Worm (Caenorhabditis elegans) whole organism, young adult: ENCODE measurements around the gene clec-70.

Experiments
- B0019.2 ChIP-seq: fragments of 200-800 bp; sonication (Bioruptor generic); conservative IDR thresholded peaks from 2 replicates; pipeline ENCODE4 v1.3.6; 2022; ENCODE audit warnings: missing genetic modification reagents, missing genetic modification characterization, missing compliant biosample characterization
- B0035.1 ChIP-seq: sonication (generic microtip); optimal IDR thresholded peaks from 2 replicates; lab custom pipeline; 2016; ENCODE audit warnings: missing genetic modification characterization, mild to moderate bottlenecking, missing compliant biosample characterization, missing genotype, missing genetic modification reagents
- B0261.1 ChIP-seq: sonication (generic microtip); optimal IDR thresholded peaks from 2 replicates; lab custom pipeline; 2016; ENCODE audit warnings: mild to moderate bottlenecking, missing genetic modification characterization, moderate library complexity, missing compliant biosample characterization
- B0336.3 ChIP-seq: fragments of 200-800 bp; sonication (Bioruptor generic); IDR thresholded peaks from 2 replicates; pipeline ENCODE4 v1.3.6; 2022; ENCODE audit warnings: missing genetic modification characterization, missing compliant biosample characterization
- F33H1.4 ChIP-seq: fragments of 200-800 bp; sonication (Bioruptor generic); IDR thresholded peaks from 2 replicates; pipeline ENCODE4 v1.3.6; 2022; ENCODE audit warnings: missing genetic modification reagents, missing genetic modification characterization, missing compliant biosample characterization
- K11D2.4 ChIP-seq: fragments of 200-800 bp; sonication (Bioruptor generic); IDR thresholded peaks from 2 replicates; pipeline ENCODE4 v1.3.6; 2022; ENCODE audit warnings: missing genetic modification reagents, missing genetic modification characterization, missing compliant biosample characterization
- T07F8.4 ChIP-seq: sonication (generic microtip); optimal IDR thresholded peaks from 2 replicates; lab custom pipeline; 2016; ENCODE audit warnings: mild to moderate bottlenecking, missing genetic modification characterization, moderate library complexity, missing compliant biosample characterization
- T26A5.8 ChIP-seq: sonication (generic microtip); optimal IDR thresholded peaks from 2 replicates; lab custom pipeline; 2016; ENCODE audit warnings: missing genetic modification characterization, missing compliant biosample characterization
- akir-1 ChIP-seq: fragments of 200-800 bp; sonication (Bioruptor generic); optimal IDR thresholded peaks from 2 replicates; lab custom pipeline; 2018; ENCODE audit warnings: mild to moderate bottlenecking, missing genetic modification characterization, moderate library complexity, missing compliant biosample characterization
- bed-2 ChIP-seq: fragments of 200-800 bp; sonication (Bioruptor generic); IDR thresholded peaks from 2 replicates; pipeline ENCODE4 v1.3.6; 2022; ENCODE audit warnings: missing genetic modification reagents, missing genetic modification characterization, missing compliant biosample characterization
- ceh-40 ChIP-seq: fragments of 200-800 bp; sonication (Bioruptor generic); IDR thresholded peaks from 2 replicates; pipeline ENCODE4 v1.3.6; 2022; ENCODE audit warnings: missing genetic modification characterization, missing compliant biosample characterization
- ceh-79 ChIP-seq: sonication (generic microtip); optimal IDR thresholded peaks from 2 replicates; lab custom pipeline; 2017; ENCODE audit warnings: mild to moderate bottlenecking, missing genetic modification characterization, missing compliant biosample characterization
- chd-7 ChIP-seq: sonication (generic microtip); optimal IDR thresholded peaks from 2 replicates; lab custom pipeline; 2016; ENCODE audit warnings: mild to moderate bottlenecking, missing genetic modification characterization, moderate library complexity, missing compliant biosample characterization
- efl-1 ChIP-seq: fragments of 150-350 bp; optimal IDR thresholded peaks from 2 replicates; lab custom pipeline; 2014; ENCODE audit warnings: missing biosample characterization, missing genetic modification reagents, missing genetic modification characterization
- egl-18 ChIP-seq: fragments of 200-800 bp; sonication (Bioruptor generic); IDR thresholded peaks from 2 replicates; pipeline ENCODE4 v1.3.6; 2022; ENCODE audit warnings: missing genetic modification reagents, missing genetic modification characterization, missing compliant biosample characterization
- egrh-3 ChIP-seq: fragments of 200-800 bp; sonication (Bioruptor generic); IDR thresholded peaks from 2 replicates; pipeline ENCODE4 v1.3.6; 2022; ENCODE audit warnings: missing genetic modification reagents, missing genetic modification characterization, missing compliant biosample characterization
- him-1 ChIP-seq: sonication (generic microtip); optimal IDR thresholded peaks from 2 replicates; lab custom pipeline; 2016; ENCODE audit warnings: missing genotype, missing genetic modification reagents, missing genetic modification characterization, missing compliant biosample characterization
- hlh-12 ChIP-seq: sonication (generic microtip); optimal IDR thresholded peaks from 2 replicates; lab custom pipeline; 2016; ENCODE audit warnings: missing genetic modification characterization, missing compliant biosample characterization
- hlh-26 ChIP-seq: fragments of 200-800 bp; sonication (Bioruptor generic); conservative IDR thresholded peaks from 2 replicates; pipeline ENCODE4 v1.3.6; 2022; ENCODE audit warnings: missing genetic modification reagents, missing genetic modification characterization, missing compliant biosample characterization
- hmg-1.2 ChIP-seq: fragments of 200-800 bp; sonication (Bioruptor generic); IDR thresholded peaks from 2 replicates; pipeline ENCODE4 v1.3.6; 2022; ENCODE audit warnings: missing genetic modification reagents, missing genetic modification characterization, missing compliant biosample characterization
- hrde-1 ChIP-seq: sonication (generic microtip); optimal IDR thresholded peaks from 2 replicates; lab custom pipeline; 2016; ENCODE audit warnings: missing genetic modification characterization, mild to moderate bottlenecking, missing compliant biosample characterization, moderate library complexity, missing genotype, missing genetic modification reagents, borderline replicate concordance
- let-607 ChIP-seq, 2 experiments: fragments of 200-800 bp in 1 of 2; sonication (Bioruptor generic) in 1 of 2; sonication (generic microtip) in 1 of 2; optimal IDR thresholded peaks; 2 replicates each; lab custom pipeline; 2016 to 2018; ENCODE audit warnings: mild to moderate bottlenecking in 2 of 2, missing compliant biosample characterization in 2 of 2, missing genetic modification characterization in 2 of 2, moderate library complexity in 2 of 2, missing genotype in 1 of 2
- lin-26 ChIP-seq: fragments of 200-800 bp; sonication (Bioruptor generic); IDR thresholded peaks from 2 replicates; pipeline ENCODE4 v1.3.6; 2022; ENCODE audit warnings: missing genetic modification reagents, missing genetic modification characterization, missing compliant biosample characterization
- lin-54 ChIP-seq: fragments of 200-800 bp; sonication (Bioruptor generic); optimal IDR thresholded peaks from 2 replicates; lab custom pipeline; 2018; ENCODE audit warnings: mild to moderate bottlenecking, missing genetic modification characterization, missing compliant biosample characterization
- lsy-27 ChIP-seq: sonication (generic microtip); optimal IDR thresholded peaks from 2 replicates; lab custom pipeline; 2017; ENCODE audit warnings: missing genetic modification characterization, mild to moderate bottlenecking, missing compliant biosample characterization, antibody characterized with exemption, missing genotype, borderline replicate concordance; ENCODE audit not compliant: insufficient read depth
- madf-6 ChIP-seq: fragments of 200-800 bp; sonication (Bioruptor generic); IDR thresholded peaks from 2 replicates; pipeline ENCODE4 v1.3.6; 2022; ENCODE audit warnings: missing genetic modification reagents, missing genetic modification characterization, missing compliant biosample characterization
- mcd-1 ChIP-seq: fragments of 200-800 bp; sonication (Bioruptor generic); IDR thresholded peaks from 2 replicates; pipeline ENCODE4 v1.3.6; 2022; ENCODE audit warnings: missing genetic modification reagents, missing genetic modification characterization, missing compliant biosample characterization
- nhr-179 ChIP-seq: sonication (generic microtip); optimal IDR thresholded peaks from 2 replicates; lab custom pipeline; 2016; ENCODE audit warnings: mild to moderate bottlenecking, missing genetic modification characterization, missing compliant biosample characterization
- nhr-27 ChIP-seq: fragments of 200-800 bp; sonication (Bioruptor generic); optimal IDR thresholded peaks from 2 replicates; lab custom pipeline; 2018; ENCODE audit warnings: mild to moderate bottlenecking, missing genetic modification characterization, moderate library complexity, missing compliant biosample characterization
- sea-2 ChIP-seq: fragments of 200-800 bp; sonication (Bioruptor generic); IDR thresholded peaks from 2 replicates; pipeline ENCODE4 v1.3.6; 2022; ENCODE audit warnings: missing genetic modification characterization, missing compliant biosample characterization
- unc-130 ChIP-seq: sonication (generic microtip); optimal IDR thresholded peaks from 2 replicates; lab custom pipeline; 2016; ENCODE audit warnings: missing genetic modification reagents, missing genetic modification characterization, missing compliant biosample characterization
- unc-62 ChIP-seq: fragments of 150-350 bp; optimal IDR thresholded peaks from 2 replicates; lab custom pipeline; 2014; ENCODE audit warnings: missing biosample characterization, missing genetic modification reagents, missing genetic modification characterization
- zim-3 ChIP-seq: sonication (generic microtip); optimal IDR thresholded peaks from 2 replicates; lab custom pipeline; 2017; ENCODE audit warnings: mild to moderate bottlenecking, missing genetic modification characterization, moderate library complexity, missing compliant biosample characterization
- ztf-18 ChIP-seq: sonication (generic microtip); optimal IDR thresholded peaks from 2 replicates; lab custom pipeline; 2016; ENCODE audit warnings: missing genotype, mild to moderate bottlenecking, missing genetic modification characterization, missing compliant biosample characterization
- ztf-22 ChIP-seq: fragments of 200-800 bp; sonication (Bioruptor generic); optimal IDR thresholded peaks from 2 replicates; lab custom pipeline; 2018; ENCODE audit warnings: mild to moderate bottlenecking, missing genetic modification characterization, moderate library complexity, missing compliant biosample characterization
- ztf-28 ChIP-seq: fragments of 200-800 bp; sonication (Bioruptor generic); IDR thresholded peaks from 2 replicates; pipeline ENCODE4 v1.3.6; 2022; ENCODE audit warnings: missing genetic modification reagents, missing genetic modification characterization, missing compliant biosample characterization

The clec-70 gene

ce11 chrIV:3906393-3906792 is 26.1 kb upstream of the clec-70 start, which contains the start of gene F56D6.11:
TSS of gene F56D6.11 (minus strand) at chrIV:3906493.
- TF ChIP-seq K11D2.4 (GFP tag; lab: Robert Waterston, UW) (no peak), F33H1.4 (no peak), ztf-28 (no peak), sea-2 (no peak), nhr-27 (tag; lab: Kevin White, UChicago) (no peak), lin-54 (GFP tag; lab: Kevin White, UChicago) (no peak), egrh-3 (no peak), madf-6 (GFP tag; lab: Robert Waterston, UW) (no peak)

- TF ChIP-seq hlh-12 (no peak), ceh-40 (GFP tag; lab: Robert Waterston, UW) (no peak), him-1 (no peak), let-607 (tag; optimal IDR thresholded peaks at IDR 0.05; lab: Kevin White, UChicago) (no peak), B0336.3 (GFP tag; lab: Robert Waterston, UW) (no peak), bed-2 (GFP tag; lab: Robert Waterston, UW) (no peak), unc-130 (GFP tag; lab: Kevin White, UChicago) (no peak), chd-7 (no peak), mcd-1 (no peak), B0035.1 (tag; lab: Kevin White, UChicago) (no peak), unc-62 (GFP tag; lab: Kevin White, UChicago) (no peak), T07F8.4 (tag; lab: Kevin White, UChicago) (no peak), B0019.2 (GFP tag; lab: Robert Waterston, UW) (no peak), egl-18 (GFP tag; lab: Robert Waterston, UW) (no peak), lsy-27 (tag; lab: Kevin White, UChicago) (no peak), B0261.1 (tag; lab: Kevin White, UChicago) (no peak), efl-1 (GFP tag; lab: Kevin White, UChicago) (no peak)
- TF ChIP-seq, all 124 proteins: peak for 0
Observed at ce11 chrIV:3907506-3908188, 24.9 kb upstream of the clec-70 start, which contains the start of the genes F56D6.22 and F56D6.12. TSS of gene F56D6.22 (minus strand) at chrIV:3907606. TSS of gene F56D6.12 (plus strand) at chrIV:3908138.

- TF ChIP-seq nhr-179 (no peak), hrde-1 (tag; lab: Kevin White, UChicago) (no peak), zim-3 (tag; lab: Kevin White, UChicago) (no peak), unc-130 (GFP tag; lab: Kevin White, UChicago) (no peak), hlh-26 (GFP tag; lab: Robert Waterston, UW) (no peak), him-1 (no peak), lsy-27 (tag; lab: Kevin White, UChicago) (no peak), ceh-79 (tag; lab: Kevin White, UChicago) (no peak), T26A5.8 (tag; lab: Kevin White, UChicago) (no peak), ztf-18 (no peak), egl-18 (GFP tag; lab: Robert Waterston, UW) (no peak), egrh-3 (no peak), ztf-22 (GFP tag; lab: Kevin White, UChicago) (no peak), lin-26 (GFP tag; lab: Robert Waterston, UW) (no peak), akir-1 (GFP tag; lab: Kevin White, UChicago) (no peak), hmg-1.2 (GFP tag; lab: Robert Waterston, UW) (no peak)
- TF ChIP-seq, all 124 proteins: peak for 0
Observed at ce11 chrIV:3909114-3909513, 23.4 kb upstream of the clec-70 start, which contains the start of gene F56D6.13. TSS of gene F56D6.13 (plus strand) at chrIV:3909414.
